Fruit fly (Drosophila melanogaster) whole organism, embryonic: ENCODE measurements around the gene CG6574.

Source experiments
- CG11695 ChIP-seq: fragments of 200-800 bp; sonication (Bioruptor generic); IDR thresholded peaks from 3 replicates; pipeline ENCODE4 v1.3.6; 2022; ENCODE audit warnings: missing biosample characterization, missing genetic modification characterization
- CG3407 ChIP-seq: fragments of 200-800 bp; sonication (Bioruptor generic); optimal IDR thresholded peaks from 2 replicates; lab custom pipeline; 2018; ENCODE audit warnings: missing biosample characterization, mild to moderate bottlenecking, missing genetic modification characterization
- hb ChIP-seq: fragments of 200-800 bp; sonication (Bioruptor generic); IDR thresholded peaks from 3 replicates; pipeline ENCODE4 v1.3.6; 2022; ENCODE audit warnings: missing biosample characterization, missing genetic modification characterization; ENCODE audit not compliant: partially characterized antibody
- pita ChIP-seq: fragments of 200-800 bp; sonication (Bioruptor generic); optimal IDR thresholded peaks from 2 replicates; lab custom pipeline; 2017; ENCODE audit warnings: missing biosample characterization, mild to moderate bottlenecking, missing genetic modification characterization

dm6 chr3R:10886462-10887315 lies 23.9 kb upstream of the CG6574 start:
- TF ChIP-seq pita (GFP tag; lab: Kevin White, UChicago), result no peak
- TF ChIP-seq hb (GFP tag; lab: Robert Waterston, UW), result no peak
- peak; percentile 85 for TF ChIP-seq CG11695 (GFP tag; lab: Robert Waterston, UW)
- peak; percentile 79 for TF ChIP-seq CG3407 (GFP tag; lab: Kevin White, UChicago)
